Worm (Caenorhabditis elegans) whole organism, L4 larva: Measurements from ENCODE around the gene ocr-2.

Experiments
- ama-1 ChIP-seq: fragments of 150-350 bp; optimal IDR thresholded peaks from 2 replicates; lab custom pipeline; 2014; ENCODE audit warnings: inconsistent platforms, mixed read lengths
- ceh-82 ChIP-seq: sonication (generic microtip); optimal IDR thresholded peaks from 2 replicates; lab custom pipeline; 2017; ENCODE audit warnings: missing biosample characterization, missing genetic modification characterization
- lim-7 ChIP-seq: fragments of 200-800 bp; sonication (Bioruptor generic); IDR thresholded peaks from 2 replicates; pipeline ENCODE4 v1.3.6; 2022; ENCODE audit warnings: missing genetic modification characterization, missing compliant biosample characterization
- lin-29 ChIP-seq: fragments of 200-800 bp; sonication (Bioruptor generic); IDR thresholded peaks from 2 replicates; pipeline ENCODE4 v1.3.6; 2022; ENCODE audit warnings: missing genetic modification reagents, missing genetic modification characterization, missing compliant biosample characterization
- pha-4 ChIP-seq, 2 experiments: fragments of 150-350 bp in 1 of 2; fragments of 200-800 bp in 1 of 2; sonication (Bioruptor generic) in 1 of 2; IDR thresholded peaks in 1 of 2; optimal IDR thresholded peaks in 1 of 2; 2 replicates each; pipeline versions ENCODE4 v1.3.6 to Lab custom; 2014 to 2022; ENCODE audit warnings: missing genetic modification characterization in 2 of 2, missing genetic modification reagents in 2 of 2, missing biosample characterization in 1 of 2, missing compliant biosample characterization in 1 of 2

DNA sequence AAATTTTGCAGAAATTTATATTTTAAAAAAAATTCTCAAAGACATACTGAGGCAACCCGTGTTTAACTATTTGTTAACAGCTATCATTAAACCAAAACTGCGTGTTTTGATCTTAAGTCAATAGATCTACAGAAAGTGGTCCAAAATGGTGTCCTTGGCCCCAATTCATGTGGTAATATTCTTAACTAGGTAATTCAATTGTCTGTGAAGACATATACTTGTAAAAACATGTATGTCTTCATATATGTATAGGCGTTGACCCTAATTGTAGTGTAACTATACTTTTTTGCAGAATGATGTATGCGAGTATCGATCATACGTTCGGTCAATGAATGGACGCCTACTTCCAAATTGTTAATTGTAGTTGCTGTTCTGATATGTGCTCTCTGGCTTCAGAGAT is 50.2 kb downstream of the ocr-2 start, which contains the start of gene C07G1.15:
- TF ChIP-seq lin-29 (GFP tag; lab: Robert Waterston, UW) (no peak), ama-1 (lab: Kevin White, UChicago) (no peak), lim-7 (GFP tag; lab: Robert Waterston, UW) (no peak), ceh-82 (no peak), pha-4 (GFP tag; IDR thresholded peaks at IDR 0.05; lab: Robert Waterston, UW) (no peak), pha-4 (tag; optimal IDR thresholded peaks at IDR 0.05; lab: Kevin White, UChicago) (no peak)
